Fruit fly (Drosophila melanogaster): Measurements from ENCODE around the gene CG31140.

The CG31140 gene

dm6 chr3R:23921701-23922501 lies 41.1 kb upstream of the CG31140 start (continued):
- TF ChIP-seq CG31388 (GFP tag; optimal IDR thresholded peaks at IDR 0.05) (no peak), CG6854 (GFP tag; optimal IDR thresholded peaks at IDR 0.05) (peak; percentile 16), dysf (GFP tag; IDR thresholded peaks at IDR 0.05) (peak; percentile 40), CG5953 (GFP tag; IDR thresholded peaks at IDR 0.05) (no peak), pita (GFP tag; optimal IDR thresholded peaks at IDR 0.05) (no peak), CG17612 (GFP tag; IDR thresholded peaks at IDR 0.05) (0 out of 2 replicates have a peak, but pooled peaks have one; percentile 11), dimm (GFP tag; IDR thresholded peaks at IDR 0.05) (no peak), Sin3A (optimal IDR thresholded peaks at IDR 0.05) (no peak), CG9215 (GFP tag; IDR thresholded peaks at IDR 0.05) (peak; percentile 17; the same call in 1 of the 2 replicates), CG7839 (tag; optimal IDR thresholded peaks at IDR 0.05) (peak; percentile 60), CG17361 (GFP tag; IDR thresholded peaks at IDR 0.05) (peak; percentile 59; the same call in 2 of the 3 replicates), CG11093 (GFP tag; IDR thresholded peaks at IDR 0.05) (peak; percentile 15; the same call in 1 of the 3 replicates), ab (GFP tag; optimal IDR thresholded peaks at IDR 0.05) (no peak), CG8765 (GFP tag; IDR thresholded peaks at IDR 0.05) (no peak), CG3847 (GFP tag; IDR thresholded peaks at IDR 0.05) (no peak), btn (GFP tag; optimal IDR thresholded peaks at IDR 0.05) (peak; percentile 42), bigmax (GFP tag; optimal IDR thresholded peaks at IDR 0.05) (peak; percentile 23), CG15011 (GFP tag; optimal IDR thresholded peaks at IDR 0.05) (no peak), CG1024 (GFP tag; IDR thresholded peaks at IDR 0.05) (no peak; the same call in 1 of the 2 replicates), Tbp (GFP tag; optimal IDR thresholded peaks at IDR 0.05) (no peak), bcd (GFP tag; optimal IDR thresholded peaks at IDR 0.05) (no peak), CG13624 (GFP tag; optimal IDR thresholded peaks at IDR 0.05) (no peak), Scr (GFP tag; IDR thresholded peaks at IDR 0.05; ENCODE audit: partially characterized antibody) (peak; percentile 41), Hr78 (GFP tag; optimal IDR thresholded peaks at IDR 0.05) (peak in 1 of 2 experiments; percentile 6), CG30403 (GFP tag; optimal IDR thresholded peaks at IDR 0.05) (peak; percentile 45), Fer1 (GFP tag; optimal IDR thresholded peaks at IDR 0.05) (peak; percentile 33), CG4404 (GFP tag; IDR thresholded peaks at IDR 0.05) (no peak), CG12236 (GFP tag; optimal IDR thresholded peaks at IDR 0.05) (peak; percentile 2), CG4328 (GFP tag; optimal IDR thresholded peaks at IDR 0.05) (peak; percentile 35), CG14050 (GFP tag; IDR thresholded peaks at IDR 0.05) (peak; percentile 13; the same call in 1 of the 3 replicates), HLH4C (GFP tag; IDR thresholded peaks at IDR 0.05; ENCODE audit: partially characterized antibody) (no peak), MESR4 (GFP tag; optimal IDR thresholded peaks at IDR 0.05) (no peak), ftz-f1 (GFP tag; optimal IDR thresholded peaks at IDR 0.05) (peak; percentile 90), tx (GFP tag; optimal IDR thresholded peaks at IDR 0.05) (no peak), Gsc (GFP tag; IDR thresholded peaks at IDR 0.05) (no peak), dmrt11E (tag; optimal IDR thresholded peaks at IDR 0.05) (no peak), CG10366 (GFP tag; IDR thresholded peaks at IDR 0.05) (peak; percentile 50; the same call in 1 of the 2 replicates), CG8944 (GFP tag; optimal IDR thresholded peaks at IDR 0.05) (no peak), kay (GFP tag; optimal IDR thresholded peaks at IDR 0.05) (no peak), CG10543 (GFP tag; optimal IDR thresholded peaks at IDR 0.05) (peak; percentile 93), CG31365 (tag; optimal IDR thresholded peaks at IDR 0.05) (no peak), Bgb (GFP tag; IDR thresholded peaks at IDR 0.05; ENCODE audit: partially characterized antibody) (no peak; the same call in 1 of the 2 replicates), cas (GFP tag; IDR thresholded peaks at IDR 0.05) (no peak), her (GFP tag; optimal IDR thresholded peaks at IDR 0.05) (no peak), lab (GFP tag; optimal IDR thresholded peaks at IDR 0.05) (peak; percentile 3), CG16815 (GFP tag; optimal IDR thresholded peaks at IDR 0.05) (no peak), CG17186 (GFP tag; optimal IDR thresholded peaks at IDR 0.05) (no peak), eve (GFP tag; optimal IDR thresholded peaks at IDR 0.05) (no peak), mirr (GFP tag; optimal IDR thresholded peaks at IDR 0.05) (peak; percentile 76), CG3995 (GFP tag; optimal IDR thresholded peaks at IDR 0.05) (no peak)

All from whole organism, embryonic.